Worm (Caenorhabditis elegans): ENCODE data around the gene C06E4.6.

The C06E4.6 gene

ce11 chrIV:7235382-7235917 lies 22.7 kb downstream of the C06E4.6 start (continued):
- TF ChIP-seq skn-1 (tag; optimal IDR thresholded peaks at IDR 0.05) (no peak), ets-5 (GFP tag; IDR thresholded peaks at IDR 0.05) (no peak), nhr-77 (tag; optimal IDR thresholded peaks at IDR 0.05) (peak; percentile 55), lin-15B (tag; optimal IDR thresholded peaks at IDR 0.05) (no peak), mef-2 (tag; optimal IDR thresholded peaks at IDR 0.05) (no peak), ceh-88 (GFP tag; IDR thresholded peaks at IDR 0.05) (no peak), ceh-8 (GFP tag; optimal IDR thresholded peaks at IDR 0.05) (no peak), ceh-90 (tag; optimal IDR thresholded peaks at IDR 0.05) (no peak), alr-1 (tag; optimal IDR thresholded peaks at IDR 0.05; ENCODE audit: borderline replicate concordance) (no peak), jun-1 (tag; optimal IDR thresholded peaks at IDR 0.05) (peak; percentile 36), nhr-76 (tag; optimal IDR thresholded peaks at IDR 0.05) (no peak), lin-35 (GFP tag; optimal IDR thresholded peaks at IDR 0.05) (peak; percentile 35 to 36), nhr-19 (GFP tag; conservative IDR thresholded peaks at IDR 0.05) (peak; percentile 51), snu-23 (GFP tag; optimal IDR thresholded peaks at IDR 0.05) (peak; percentile 70), hlh-17 (GFP tag; optimal IDR thresholded peaks at IDR 0.05; ENCODE audit: borderline replicate concordance) (no peak), unc-30 (tag; optimal IDR thresholded peaks at IDR 0.05) (no peak), nhr-12 (tag; optimal IDR thresholded peaks at IDR 0.05) (no peak), C16A3.4 (tag; optimal IDR thresholded peaks at IDR 0.05) (no peak), ces-1 (GFP tag; optimal IDR thresholded peaks at IDR 0.05) (no peak), blmp-1 (tag; optimal IDR thresholded peaks at IDR 0.05) (peak; percentile 56), aly-2 (tag; optimal IDR thresholded peaks at IDR 0.05) (peak; percentile 0), vab-15 (tag; optimal IDR thresholded peaks at IDR 0.05) (no peak), lin-14 (GFP tag; optimal IDR thresholded peaks at IDR 0.05) (peak; percentile 90), dpl-1 (GFP tag; optimal IDR thresholded peaks at IDR 0.05) (peak; percentile 15 to 37 (median 18)), nhr-28 (tag; optimal IDR thresholded peaks at IDR 0.05) (no peak), pax-3 (tag; optimal IDR thresholded peaks at IDR 0.05) (no peak), lin-13 (GFP tag; optimal IDR thresholded peaks at IDR 0.05) (no peak), lsy-2 (tag; optimal IDR thresholded peaks at IDR 0.05) (peak; percentile 47 to 65), ztf-4 (tag; optimal IDR thresholded peaks at IDR 0.05) (no peak), nhr-11 (tag; optimal IDR thresholded peaks at IDR 0.05) (no peak), ceh-63 (GFP tag; optimal IDR thresholded peaks at IDR 0.05) (no peak), fkh-10 (GFP tag; optimal IDR thresholded peaks at IDR 0.05) (no peak), xbp-1 (tag; optimal IDR thresholded peaks at IDR 0.05) (peak; percentile 17), elt-3 (tag; optimal IDR thresholded peaks at IDR 0.05) (peak in 2 of 6 experiments; percentile 67 to 79), irx-1 (tag; optimal IDR thresholded peaks at IDR 0.05) (peak; percentile 49), sox-4 (tag; optimal IDR thresholded peaks at IDR 0.05) (no peak), ama-1 (optimal IDR thresholded peaks at IDR 0.05) (no peak), ztf-11 (tag; optimal IDR thresholded peaks at IDR 0.05) (no peak), mdl-1 (tag; optimal IDR thresholded peaks at IDR 0.05) (peak in 1 of 2 experiments; percentile 47), zip-4 (GFP tag; optimal IDR thresholded peaks at IDR 0.05) (no peak), nhr-71 (tag; optimal IDR thresholded peaks at IDR 0.05) (peak; percentile 81), isw-1 (GFP tag; IDR thresholded peaks at IDR 0.05) (no peak), efl-3 (GFP tag; optimal IDR thresholded peaks at IDR 0.05) (no peak), C34B4.2 (tag; optimal IDR thresholded peaks at IDR 0.05) (no peak), swsn-7 (tag; optimal IDR thresholded peaks at IDR 0.05) (peak; percentile 46), aha-1 (tag; optimal IDR thresholded peaks at IDR 0.05) (no peak), snpc-4 (tag; optimal IDR thresholded peaks at IDR 0.05) (no peak), unc-98 (GFP tag; IDR thresholded peaks at IDR 0.05) (no peak; the same call in 1 of the 2 replicates), efl-1 (optimal IDR thresholded peaks at IDR 0.05) (peak; percentile 39 to 53), efl-1 (GFP tag; optimal IDR thresholded peaks at IDR 0.05 in 1 of 2) (peak; percentile 2 to 83), dsc-1 (tag; optimal IDR thresholded peaks at IDR 0.05) (peak; percentile 53), unc-130 (tag; optimal IDR thresholded peaks at IDR 0.05) (peak; percentile 0), grh-1 (GFP tag; IDR thresholded peaks at IDR 0.05) (no peak), ceh-82 (tag; optimal IDR thresholded peaks at IDR 0.05) (peak in 2 of 3 experiments; percentile 35 to 68)
